Worm (Caenorhabditis elegans) whole organism, L1 larva: ENCODE results near the gene scl-2.

Experiments
- alr-1 ChIP-seq: fragments of 200-800 bp; sonication (Bioruptor generic); optimal IDR thresholded peaks from 2 replicates; lab custom pipeline; 2018; ENCODE audit warnings: borderline replicate concordance, mild to moderate bottlenecking, missing genetic modification characterization, missing compliant biosample characterization
- aly-2 ChIP-seq: fragments of 150-350 bp; optimal IDR thresholded peaks from 2 replicates; lab custom pipeline; 2014; ENCODE audit warnings: missing biosample characterization, missing genetic modification characterization
- elt-2 ChIP-seq: sonication (generic microtip); optimal IDR thresholded peaks from 2 replicates; lab custom pipeline; 2016; ENCODE audit warnings: missing genetic modification characterization, mild to moderate bottlenecking, inconsistent platforms, missing compliant biosample characterization, missing genetic modification reagents
- elt-3 ChIP-seq, 6 experiments: fragments of 150-350 bp in 1 of 6; sonication (generic microtip); optimal IDR thresholded peaks; 2 replicates each; lab custom pipeline; 2017 to 2018; ENCODE audit warnings: missing biosample characterization in 6 of 6, missing genetic modification characterization in 6 of 6, inconsistent platforms in 1 of 6
- fos-1 ChIP-seq: fragments of 150-350 bp; optimal IDR thresholded peaks from 2 replicates; lab custom pipeline; 2014; ENCODE audit warnings: missing biosample characterization, missing genetic modification characterization
- nhr-20 ChIP-seq: sonication (generic microtip); optimal IDR thresholded peaks from 2 replicates; lab custom pipeline; 2016; ENCODE audit warnings: mild to moderate bottlenecking, missing genetic modification characterization, missing compliant biosample characterization
- nhr-76 ChIP-seq: sonication (generic microtip); optimal IDR thresholded peaks from 2 replicates; lab custom pipeline; 2017; ENCODE audit warnings: missing biosample characterization, missing genetic modification characterization
- rnt-1 ChIP-seq: sonication (generic microtip); optimal IDR thresholded peaks from 2 replicates; lab custom pipeline; 2016; ENCODE audit warnings: mild to moderate bottlenecking, missing genetic modification characterization, moderate library complexity, missing compliant biosample characterization
- snpc-4 ChIP-seq: fragments of 150-350 bp; optimal IDR thresholded peaks from 2 replicates; lab custom pipeline; 2014; ENCODE audit warnings: missing biosample characterization, missing genetic modification characterization
- sox-4 ChIP-seq: sonication (generic microtip); optimal IDR thresholded peaks from 2 replicates; lab custom pipeline; 2016; ENCODE audit warnings: missing genetic modification characterization, missing compliant biosample characterization
- zag-1 ChIP-seq: fragments of 150-350 bp; optimal IDR thresholded peaks from 2 replicates; lab custom pipeline; 2014; ENCODE audit warnings: missing biosample characterization, missing genetic modification characterization

DNA sequence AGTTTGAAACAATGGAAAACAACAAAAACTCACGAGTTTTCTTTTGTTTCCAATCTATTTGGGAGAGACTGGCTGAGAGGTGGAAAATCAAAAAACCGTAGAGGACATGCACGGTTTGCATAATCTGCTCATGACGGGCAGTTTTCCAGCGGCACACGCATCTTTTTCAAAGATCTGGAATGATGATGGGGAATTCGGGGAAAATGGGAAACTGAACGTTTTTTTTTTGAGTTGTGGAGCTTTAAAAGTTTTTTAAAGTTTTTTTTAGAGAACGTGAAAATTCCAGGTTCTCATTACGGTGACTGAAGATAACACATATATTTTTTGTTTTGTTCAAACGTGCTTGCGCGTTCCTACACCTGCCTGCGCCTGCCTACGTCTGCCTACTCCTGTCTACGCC lies 19.1 kb downstream of the scl-2 start, which contains the start of gene C39E9.7:
- TF ChIP-seq nhr-20: no peak
- TF ChIP-seq snpc-4: no peak
- TF ChIP-seq aly-2 (tag; lab: Kevin White, UChicago): no peak
- TF ChIP-seq fos-1 (tag; lab: Kevin White, UChicago): no peak
- TF ChIP-seq nhr-76 (tag; lab: Kevin White, UChicago): no peak
- no peak for TF ChIP-seq zag-1 (tag; lab: Kevin White, UChicago)
- no peak for TF ChIP-seq alr-1 (tag; lab: Kevin White, UChicago)
- TF ChIP-seq elt-2 (tag; lab: Kevin White, UChicago): no peak
- TF ChIP-seq rnt-1: no peak
- no peak for TF ChIP-seq sox-4 (tag; lab: Kevin White, UChicago)
- TF ChIP-seq elt-3 (tag; optimal IDR thresholded peaks at IDR 0.05; lab: Kevin White, UChicago): no peak
